Fruit fly (Drosophila melanogaster): ENCODE data around the gene Cdep.

DNA sequence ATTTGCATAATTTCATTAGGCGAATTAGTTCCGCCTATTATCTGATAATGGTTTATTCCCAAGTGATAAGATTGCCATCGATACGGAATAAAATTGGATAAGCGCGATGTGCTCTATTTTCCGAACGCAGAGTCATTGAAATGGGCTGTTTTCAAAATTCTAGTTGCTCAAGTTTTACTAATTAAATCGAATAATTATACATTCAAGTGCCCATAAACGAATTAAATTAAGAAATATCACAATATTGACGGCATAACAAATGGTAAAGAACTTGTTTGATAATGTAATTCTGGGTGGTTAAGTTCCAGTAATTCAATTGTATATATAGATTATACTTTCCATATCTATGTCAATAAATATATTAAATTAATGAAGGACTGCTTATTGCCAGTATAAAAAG is 73.8 kb downstream of the Cdep start, which contains the start of gene CG14662:
- TF ChIP-seq CTCF (optimal IDR thresholded peaks at IDR 0.05): no peak
- TF ChIP-seq CG8478 (optimal IDR thresholded peaks at IDR 0.05): no peak
